Fruit fly (Drosophila melanogaster) whole organism, embryonic: ENCODE measurements around the gene CG15422.

Experiments
- Atf-2 ChIP-seq: fragments of 200-800 bp; sonication (Bioruptor generic); optimal IDR thresholded peaks from 2 replicates; lab custom pipeline; 2016; ENCODE audit warnings: missing biosample characterization, missing genetic modification characterization
- Bdp1 ChIP-seq: fragments of 200-800 bp; sonication (Bioruptor generic); optimal IDR thresholded peaks from 3 replicates; lab custom pipeline; 2016; ENCODE audit warnings: missing biosample characterization, missing genetic modification characterization
- Bteb2 ChIP-seq: fragments of 200-800 bp; sonication (Bioruptor generic); optimal IDR thresholded peaks from 2 replicates; lab custom pipeline; 2016; ENCODE audit warnings: missing biosample characterization, missing genetic modification characterization
- CG10267 ChIP-seq: fragments of 200-800 bp; sonication (Bioruptor generic); optimal IDR thresholded peaks from 2 replicates; lab custom pipeline; 2018; ENCODE audit warnings: missing biosample characterization, mild to moderate bottlenecking, missing genetic modification characterization, moderate library complexity
- CG10431 ChIP-seq: fragments of 200-800 bp; sonication (Bioruptor generic); optimal IDR thresholded peaks from 3 replicates; lab custom pipeline; 2018; ENCODE audit warnings: missing biosample characterization, mild to moderate bottlenecking, missing genetic modification characterization
- CG11247 ChIP-seq: fragments of 200-800 bp; sonication (Bioruptor generic); IDR thresholded peaks from 2 replicates; pipeline ENCODE4 v1.3.6; 2022; ENCODE audit warnings: missing biosample characterization, missing genetic modification characterization
- CG11560 ChIP-seq: fragments of 200-800 bp; sonication (Bioruptor generic); IDR thresholded peaks from 3 replicates; pipeline ENCODE4 v1.3.6; 2022; ENCODE audit warnings: missing biosample characterization, missing genetic modification characterization
- CG13775 ChIP-seq: fragments of 200-800 bp; sonication (Bioruptor generic); optimal IDR thresholded peaks from 3 replicates; lab custom pipeline; 2017; ENCODE audit warnings: missing biosample characterization, mild to moderate bottlenecking, missing genetic modification characterization
- CG14860 ChIP-seq: fragments of 200-800 bp; sonication (Bioruptor generic); IDR thresholded peaks from 3 replicates; pipeline ENCODE4 v1.3.6; 2022; ENCODE audit warnings: missing biosample characterization, missing genetic modification characterization; ENCODE audit not compliant: partially characterized antibody
- CG15073 ChIP-seq: fragments of 200-800 bp; sonication (Bioruptor generic); optimal IDR thresholded peaks from 2 replicates; lab custom pipeline; 2016; ENCODE audit warnings: missing biosample characterization, missing genetic modification characterization
- CG16815 ChIP-seq: fragments of 200-800 bp; sonication (Bioruptor generic); optimal IDR thresholded peaks from 3 replicates; lab custom pipeline; 2017; ENCODE audit warnings: missing biosample characterization, mild to moderate bottlenecking, missing genetic modification characterization
- CG17829 ChIP-seq: fragments of 200-800 bp; optimal IDR thresholded peaks from 2 replicates; lab custom pipeline; 2019; ENCODE audit warnings: missing biosample characterization, mild to moderate bottlenecking, missing genetic modification characterization, moderate library complexity
- CG2116 ChIP-seq: fragments of 200-800 bp; sonication (Bioruptor generic); optimal IDR thresholded peaks from 3 replicates; lab custom pipeline; 2018; ENCODE audit warnings: missing biosample characterization, mild to moderate bottlenecking, missing genetic modification characterization
- CG2875 ChIP-seq: fragments of 200-800 bp; sonication (Bioruptor generic); optimal IDR thresholded peaks from 2 replicates; lab custom pipeline; 2017; ENCODE audit warnings: missing biosample characterization, mild to moderate bottlenecking, missing genetic modification characterization, missing genetic modification reagents
- CG32767 ChIP-seq: fragments of 200-800 bp; sonication (Bioruptor generic); IDR thresholded peaks from 2 replicates; pipeline ENCODE4 v1.3.6; 2022; ENCODE audit warnings: missing biosample characterization, missing genetic modification characterization
- CG33557 ChIP-seq: fragments of 200-800 bp; sonication (Bioruptor generic); optimal IDR thresholded peaks from 2 replicates; lab custom pipeline; 2019; ENCODE audit warnings: missing biosample characterization, mild to moderate bottlenecking, missing genetic modification characterization, moderate library complexity
- CG3838 ChIP-seq: fragments of 200-800 bp; sonication (Bioruptor generic); optimal IDR thresholded peaks from 3 replicates; lab custom pipeline; 2016; ENCODE audit warnings: missing biosample characterization, missing genetic modification characterization
- CG5245 ChIP-seq: fragments of 200-800 bp; sonication (Bioruptor generic); optimal IDR thresholded peaks from 3 replicates; lab custom pipeline; 2016; ENCODE audit warnings: missing biosample characterization, missing genetic modification characterization
- CG7745 ChIP-seq: fragments of 200-800 bp; sonication (Bioruptor generic); optimal IDR thresholded peaks from 2 replicates; lab custom pipeline; 2018; ENCODE audit warnings: missing biosample characterization, mild to moderate bottlenecking, missing genetic modification characterization, moderate library complexity
- CG8924 ChIP-seq: fragments of 200-800 bp; optimal IDR thresholded peaks from 3 replicates; lab custom pipeline; 2019; ENCODE audit warnings: missing biosample characterization, mild to moderate bottlenecking, missing genetic modification characterization, moderate library complexity
- Dfd ChIP-seq, 2 experiments: fragments of >200 bp; optimal IDR thresholded peaks; 2 replicates each; lab custom pipeline; 2017; ENCODE audit warnings: missing biosample characterization in 2 of 2, missing genetic modification characterization in 2 of 2
- Dip2 ChIP-seq: fragments of 200-800 bp; sonication (Bioruptor generic); IDR thresholded peaks from 2 replicates; pipeline ENCODE4 v1.3.6; 2022; ENCODE audit warnings: missing biosample characterization, missing genetic modification characterization
- HHEX ChIP-seq: fragments of 200-800 bp; sonication (Bioruptor generic); optimal IDR thresholded peaks from 3 replicates; lab custom pipeline; 2017; ENCODE audit warnings: missing biosample characterization, mild to moderate bottlenecking, missing genetic modification characterization, missing genetic modification reagents
- Lim3 ChIP-seq: fragments of 200-800 bp; sonication (Bioruptor generic); IDR thresholded peaks from 2 replicates; pipeline ENCODE4 v1.3.6; 2022; ENCODE audit warnings: missing biosample characterization, missing genetic modification characterization
- Neu2 ChIP-seq: fragments of 200-800 bp; sonication (Bioruptor generic); optimal IDR thresholded peaks from 3 replicates; lab custom pipeline; 2016; ENCODE audit warnings: missing biosample characterization, missing genetic modification characterization, borderline replicate concordance
- Opbp ChIP-seq: fragments of 200-800 bp; sonication (Bioruptor generic); IDR thresholded peaks from 3 replicates; pipeline ENCODE4 v1.3.6; 2022; ENCODE audit warnings: missing biosample characterization, missing genetic modification characterization; ENCODE audit not compliant: partially characterized antibody
- Pdp1 ChIP-seq, 2 experiments: fragments of 200-800 bp; sonication (Bioruptor generic); optimal IDR thresholded peaks; 3 replicates each; lab custom pipeline; 2016; ENCODE audit warnings: missing biosample characterization in 2 of 2, missing genetic modification characterization in 2 of 2, mild to moderate bottlenecking in 1 of 2, moderate library complexity in 1 of 2
- Sin3A ChIP-seq: fragments of >200 bp; optimal IDR thresholded peaks from 2 replicates; lab custom pipeline; 2018
- Xrp1 ChIP-seq: fragments of 200-800 bp; sonication (Bioruptor generic); IDR thresholded peaks from 2 replicates; pipeline ENCODE4 v1.3.6; 2022; ENCODE audit warnings: missing biosample characterization, missing genetic modification characterization
- ase ChIP-seq: fragments of 200-800 bp; sonication (Bioruptor generic); IDR thresholded peaks from 3 replicates; pipeline ENCODE4 v1.3.6; 2022; ENCODE audit warnings: missing biosample characterization, missing genetic modification characterization
- bab2 ChIP-seq: fragments of 200-800 bp; sonication (Bioruptor generic); optimal IDR thresholded peaks from 2 replicates; lab custom pipeline; 2016; ENCODE audit warnings: missing biosample characterization, missing genetic modification characterization
- chif ChIP-seq, 2 experiments: fragments of 200-800 bp; sonication (Bioruptor generic); optimal IDR thresholded peaks; 3 replicates each; lab custom pipeline; 2016; ENCODE audit warnings: missing biosample characterization in 2 of 2, missing genetic modification characterization in 2 of 2
- dmrt99B ChIP-seq: fragments of 200-800 bp; sonication (Bioruptor generic); optimal IDR thresholded peaks from 2 replicates; lab custom pipeline; 2018; ENCODE audit warnings: missing biosample characterization, mild to moderate bottlenecking, missing genetic modification characterization, moderate library complexity
- dysf ChIP-seq: fragments of 200-800 bp; sonication (Bioruptor generic); IDR thresholded peaks from 3 replicates; pipeline ENCODE4 v1.3.6; 2022; ENCODE audit warnings: missing biosample characterization, missing genetic modification characterization
- exex ChIP-seq: fragments of 200-800 bp; sonication (Bioruptor generic); optimal IDR thresholded peaks from 4 replicates; lab custom pipeline; 2018; ENCODE audit warnings: missing biosample characterization, mild to moderate bottlenecking, missing genetic modification characterization, moderate library complexity
- insv ChIP-seq, 2 experiments: fragments of 200-800 bp; sonication (Bioruptor generic); optimal IDR thresholded peaks; 3 replicates each; lab custom pipeline; 2016 to 2018; ENCODE audit warnings: missing biosample characterization in 2 of 2, missing genetic modification characterization in 2 of 2
- ken ChIP-seq: fragments of 200-800 bp; sonication (Bioruptor generic); IDR thresholded peaks from 3 replicates; pipeline ENCODE4 v1.3.6; 2022; ENCODE audit warnings: missing biosample characterization, missing genetic modification characterization
- lbe ChIP-seq: fragments of 200-800 bp; sonication (Bioruptor generic); optimal IDR thresholded peaks from 2 replicates; lab custom pipeline; 2016; ENCODE audit warnings: missing biosample characterization, mild to moderate bottlenecking, missing genetic modification characterization
- pan ChIP-seq, 4 experiments: fragments of >200 bp in 3 of 4; fragments of 200-800 bp in 1 of 4; sonication (Bioruptor generic) in 1 of 4; optimal IDR thresholded peaks in 3 of 4; IDR thresholded peaks in 1 of 4; 2 replicates each; pipeline versions ENCODE4 v1.3.6 to Lab custom; 2017 to 2022; ENCODE audit warnings: missing biosample characterization in 2 of 4, missing genetic modification characterization in 2 of 4, mixed read lengths in 1 of 4
- psq ChIP-seq: fragments of 200-800 bp; sonication (Bioruptor generic); optimal IDR thresholded peaks from 2 replicates; lab custom pipeline; 2017; ENCODE audit warnings: missing biosample characterization, missing genetic modification characterization
- pum ChIP-seq: fragments of 200-800 bp; sonication (Bioruptor generic); optimal IDR thresholded peaks from 2 replicates; lab custom pipeline; 2016; ENCODE audit warnings: missing biosample characterization, missing genetic modification characterization
- ranshi ChIP-seq: fragments of 200-800 bp; sonication (Bioruptor generic); IDR thresholded peaks from 2 replicates; pipeline ENCODE4 v1.3.6; 2022; ENCODE audit warnings: missing biosample characterization, missing genetic modification characterization
- run ChIP-seq: fragments of 200-800 bp; sonication (Bioruptor generic); optimal IDR thresholded peaks from 3 replicates; lab custom pipeline; 2018; ENCODE audit warnings: missing biosample characterization, mild to moderate bottlenecking, missing genetic modification characterization
- sim ChIP-seq: fragments of 200-800 bp; sonication (Bioruptor generic); IDR thresholded peaks from 2 replicates; pipeline ENCODE4 v1.3.6; 2022; ENCODE audit warnings: missing biosample characterization, missing genetic modification characterization
- ssp ChIP-seq: fragments of 200-800 bp; sonication (Bioruptor generic); IDR thresholded peaks from 2 replicates; pipeline ENCODE4 v1.3.6; 2022; ENCODE audit warnings: missing biosample characterization, missing genetic modification characterization
- tin ChIP-seq: fragments of 200-800 bp; sonication (Bioruptor generic); optimal IDR thresholded peaks from 3 replicates; lab custom pipeline; 2016; ENCODE audit warnings: missing biosample characterization, missing genetic modification characterization
- tna ChIP-seq: fragments of 200-800 bp; sonication (Bioruptor generic); IDR thresholded peaks from 2 replicates; pipeline ENCODE4 v1.3.6; 2022; ENCODE audit warnings: missing biosample characterization, missing genetic modification characterization; ENCODE audit not compliant: partially characterized antibody
- ttk ChIP-seq: fragments of 200-800 bp; sonication (Bioruptor generic); IDR thresholded peaks from 2 replicates; pipeline ENCODE4 v2.1.2; 2022; ENCODE audit warnings: missing biosample characterization, missing genetic modification characterization
- usp ChIP-seq: fragments of >200 bp; optimal IDR thresholded peaks from 2 replicates; lab custom pipeline; 2017; ENCODE audit warnings: missing biosample characterization, missing genetic modification characterization
- zfh1 ChIP-seq: fragments of 200-800 bp; sonication (Bioruptor generic); IDR thresholded peaks from 3 replicates; pipeline ENCODE4 v1.3.6; 2022; ENCODE audit warnings: missing biosample characterization, missing genetic modification characterization

CG15422 gene

dm6 chr2L:4053421-4054091, 48.8 kb downstream of the CG15422 start (continued):
- TF ChIP-seq CG8924 (peak; percentile 90), ase (peak; percentile 32; the same call in 1 of the 3 replicates), ken (GFP tag; lab: Robert Waterston, UW) (no peak), Atf-2 (GFP tag; lab: Kevin White, UChicago) (no peak), bab2 (GFP tag; lab: Kevin White, UChicago) (peak; percentile 23), sim (0 out of 2 replicates have a peak, but pooled peaks have one; percentile 68), run (tag; lab: Kevin White, UChicago) (peak; percentile 45), Pdp1 (GFP tag; optimal IDR thresholded peaks at IDR 0.05; lab: Kevin White, UChicago) (no peak), Dip2 (GFP tag; lab: Robert Waterston, UW) (no peak), Xrp1 (GFP tag; lab: Robert Waterston, UW) (peak; percentile 92), CG10431 (GFP tag; lab: Kevin White, UChicago) (peak; percentile 55), exex (no peak), CG14860 (GFP tag; lab: Robert Waterston, UW) (no peak), Neu2 (no peak), CG7745 (tag; lab: Kevin White, UChicago) (no peak), psq (peak; percentile 88), Dfd (GFP tag; optimal IDR thresholded peaks at IDR 0.05; lab: Kevin White, UChicago) (no peak), pan (optimal IDR thresholded peaks at IDR 0.05; lab: Kevin White, UChicago) (no peak), pan (GFP tag; optimal IDR thresholded peaks at IDR 0.05 in 1 of 2, IDR thresholded peaks at IDR 0.05 in 1 of 2) (no peak), CG15073 (no peak), HHEX (GFP tag; lab: Kevin White, UChicago) (peak; percentile 59), CG2875 (GFP tag; lab: Kevin White, UChicago) (peak; percentile 67), ttk (peak; percentile 77), CG13775 (peak; percentile 67), CG10267 (tag; lab: Kevin White, UChicago) (peak; percentile 75), CG11247 (GFP tag; lab: Robert Waterston, UW) (peak; percentile 24; the same call in 1 of the 2 replicates), Bdp1 (no peak), CG16815 (GFP tag; lab: Kevin White, UChicago) (peak; percentile 66), ranshi (GFP tag; lab: Robert Waterston, UW) (peak; percentile 54; the same call in 1 of the 2 replicates), CG33557 (GFP tag; lab: Kevin White, UChicago) (peak; percentile 87), Lim3 (GFP tag; lab: Robert Waterston, UW) (no peak), tin (GFP tag; lab: Kevin White, UChicago) (peak; percentile 58), dmrt99B (tag; lab: Kevin White, UChicago) (peak; percentile 78), chif (GFP tag; optimal IDR thresholded peaks at IDR 0.05; lab: Kevin White, UChicago) (peak; percentile 44 to 47), CG2116 (GFP tag; lab: Kevin White, UChicago) (peak; percentile 3), ssp (GFP tag; lab: Robert Waterston, UW) (peak; percentile 59), CG17829 (peak; percentile 82), tna (GFP tag; lab: Robert Waterston, UW) (no peak), CG5245 (GFP tag; lab: Kevin White, UChicago) (peak; percentile 40), usp (no peak), dysf (peak; percentile 77), Bteb2 (GFP tag; lab: Kevin White, UChicago) (no peak), CG32767 (GFP tag; lab: Robert Waterston, UW) (peak; percentile 61; the same call in 1 of the 2 replicates), pum (GFP tag; lab: Kevin White, UChicago) (no peak), lbe (no peak), Sin3A (no peak), zfh1 (GFP tag; lab: Robert Waterston, UW) (peak; percentile 83), CG11560 (tag; lab: Robert Waterston, UW) (no peak), Opbp (GFP tag; lab: Robert Waterston, UW) (no peak), CG3838 (GFP tag; lab: Kevin White, UChicago) (no peak), insv (GFP tag; optimal IDR thresholded peaks at IDR 0.05; lab: Kevin White, UChicago) (no peak)
